Worm (Caenorhabditis elegans): ENCODE data around the gene sru-2.

sru-2 gene

ce11 chrIV:9530768-9531167 lies 44.7 kb downstream of the sru-2 start:
- TF ChIP-seq aly-1 (tag; optimal IDR thresholded peaks at IDR 0.05) (no peak), ceh-13 (GFP tag; optimal IDR thresholded peaks at IDR 0.05) (no peak), B0310.2 (tag; optimal IDR thresholded peaks at IDR 0.05) (no peak), hmbx-1 (tag; optimal IDR thresholded peaks at IDR 0.05) (no peak), F13C5.2 (tag; optimal IDR thresholded peaks at IDR 0.05) (no peak), hnd-1 (tag; optimal IDR thresholded peaks at IDR 0.05) (no peak), hmg-4 (GFP tag; optimal IDR thresholded peaks at IDR 0.05) (no peak), flt-1 (GFP tag; IDR thresholded peaks at IDR 0.05) (no peak), pes-1 (GFP tag; IDR thresholded peaks at IDR 0.05) (no peak), ceh-36 (tag; optimal IDR thresholded peaks at IDR 0.05) (no peak), ets-7 (tag; optimal IDR thresholded peaks at IDR 0.05) (no peak), tbx-11 (GFP tag; IDR thresholded peaks at IDR 0.05) (no peak), tbx-37 (GFP tag; conservative IDR thresholded peaks at IDR 0.05) (no peak), ama-1 (optimal IDR thresholded peaks at IDR 0.05) (no peak), tra-4 (tag; optimal IDR thresholded peaks at IDR 0.05) (no peak), sea-1 (GFP tag; conservative IDR thresholded peaks at IDR 0.05) (no peak), scrt-1 (GFP tag; IDR thresholded peaks at IDR 0.05) (no peak)

- TF ChIP-seq scrt-1 (GFP tag; IDR thresholded peaks at IDR 0.05), result no peak
- TF ChIP-seq tbx-11 (GFP tag; IDR thresholded peaks at IDR 0.05), result no peak
- TF ChIP-seq ama-1 (optimal IDR thresholded peaks at IDR 0.05), result no peak
Observed at ce11 chrIV:9533071-9533470, 47.0 kb downstream of the sru-2 start, which contains the start of gene F56H11.2. Gene F56H11.2, minus strand, starts transcription at chrIV:9533171.

ce11 chrIV:9534342-9534741 lies 48.3 kb downstream of the sru-2 start:
- TF ChIP-seq tbx-37 (GFP tag; conservative IDR thresholded peaks at IDR 0.05) (no peak), scrt-1 (GFP tag; IDR thresholded peaks at IDR 0.05) (no peak), ama-1 (optimal IDR thresholded peaks at IDR 0.05) (no peak), ceh-13 (GFP tag; optimal IDR thresholded peaks at IDR 0.05) (no peak), tra-4 (tag; optimal IDR thresholded peaks at IDR 0.05) (no peak), ceh-36 (tag; optimal IDR thresholded peaks at IDR 0.05) (no peak), pes-1 (GFP tag; IDR thresholded peaks at IDR 0.05) (no peak), aly-1 (tag; optimal IDR thresholded peaks at IDR 0.05) (no peak), B0310.2 (tag; optimal IDR thresholded peaks at IDR 0.05) (no peak), tbx-11 (GFP tag; IDR thresholded peaks at IDR 0.05) (no peak), hnd-1 (tag; optimal IDR thresholded peaks at IDR 0.05) (no peak), flt-1 (GFP tag; IDR thresholded peaks at IDR 0.05) (no peak), sea-1 (GFP tag; conservative IDR thresholded peaks at IDR 0.05) (no peak), ets-7 (tag; optimal IDR thresholded peaks at IDR 0.05) (no peak), F13C5.2 (tag; optimal IDR thresholded peaks at IDR 0.05) (no peak), hmg-4 (GFP tag; optimal IDR thresholded peaks at IDR 0.05) (no peak), hmbx-1 (tag; optimal IDR thresholded peaks at IDR 0.05) (no peak)

ce11 chrIV:9535105-9535504 lies 49.0 kb downstream of the sru-2 start:
- no peak for TF ChIP-seq hnd-1 (tag; optimal IDR thresholded peaks at IDR 0.05)
- TF ChIP-seq scrt-1 (GFP tag; IDR thresholded peaks at IDR 0.05), result no peak
- TF ChIP-seq ama-1 (optimal IDR thresholded peaks at IDR 0.05), result no peak
- TF ChIP-seq sea-1 (GFP tag; conservative IDR thresholded peaks at IDR 0.05), result no peak
- no peak for TF ChIP-seq tbx-11 (GFP tag; IDR thresholded peaks at IDR 0.05)
- TF ChIP-seq hmg-4 (GFP tag; optimal IDR thresholded peaks at IDR 0.05), result no peak
- TF ChIP-seq tra-4 (tag; optimal IDR thresholded peaks at IDR 0.05), result no peak

ce11 chrIV:9536124-9536523 lies 50.1 kb downstream of the sru-2 start:
- TF ChIP-seq flt-1 (GFP tag; IDR thresholded peaks at IDR 0.05), result no peak
- no peak for TF ChIP-seq scrt-1 (GFP tag; IDR thresholded peaks at IDR 0.05)
- no peak for TF ChIP-seq hmbx-1 (tag; optimal IDR thresholded peaks at IDR 0.05)
- no peak for TF ChIP-seq tbx-37 (GFP tag; conservative IDR thresholded peaks at IDR 0.05)
- no peak for TF ChIP-seq B0310.2 (tag; optimal IDR thresholded peaks at IDR 0.05)
- TF ChIP-seq sea-1 (GFP tag; conservative IDR thresholded peaks at IDR 0.05), result no peak
- no peak for TF ChIP-seq tbx-11 (GFP tag; IDR thresholded peaks at IDR 0.05)
- TF ChIP-seq ceh-36 (tag; optimal IDR thresholded peaks at IDR 0.05), result no peak
- TF ChIP-seq hmg-4 (GFP tag; optimal IDR thresholded peaks at IDR 0.05), result no peak
- TF ChIP-seq tra-4 (tag; optimal IDR thresholded peaks at IDR 0.05), result no peak
- no peak for TF ChIP-seq hnd-1 (tag; optimal IDR thresholded peaks at IDR 0.05)
- no peak for TF ChIP-seq F13C5.2 (tag; optimal IDR thresholded peaks at IDR 0.05)
- TF ChIP-seq ets-7 (tag; optimal IDR thresholded peaks at IDR 0.05), result no peak

Data from whole organism, early embryonic.